Worm (Caenorhabditis elegans): ENCODE data around the gene fbxb-82.

DNA sequence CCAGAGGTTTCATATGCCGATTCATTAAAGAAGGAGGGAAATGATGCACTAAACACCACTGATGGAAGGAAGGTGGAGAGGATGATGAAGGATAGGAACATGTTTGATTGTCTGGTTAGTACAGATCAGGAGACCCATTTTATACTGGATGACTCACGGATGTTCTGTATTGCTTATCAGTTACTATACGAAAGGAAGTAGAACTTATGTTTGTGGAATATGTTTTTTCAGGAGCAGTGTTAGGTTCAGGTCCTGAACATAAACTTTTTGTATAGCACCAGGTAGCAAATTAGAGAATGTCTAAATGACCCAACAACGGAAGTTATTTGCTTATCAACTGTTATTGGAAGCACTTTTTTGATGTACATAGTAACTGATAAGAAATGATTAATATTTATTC, 32.7 kb upstream of the fbxb-82 start, which contains the start of gene clec-148:
- TF ChIP-seq ama-1 (optimal IDR thresholded peaks at IDR 0.05) (no peak), tbx-2 (tag; optimal IDR thresholded peaks at IDR 0.05) (no peak), ZK546.5 (tag; optimal IDR thresholded peaks at IDR 0.05) (no peak), unc-62 (GFP tag; optimal IDR thresholded peaks at IDR 0.05) (no peak), ceh-28 (tag; optimal IDR thresholded peaks at IDR 0.05) (no peak), lin-39 (tag; optimal IDR thresholded peaks at IDR 0.05) (no peak), nhr-43 (tag; optimal IDR thresholded peaks at IDR 0.05; ENCODE audit: poor library complexity, severe bottlenecking) (no peak), ceh-82 (tag; optimal IDR thresholded peaks at IDR 0.05) (no peak)
